Worm (Caenorhabditis elegans) whole organism, L4/young adult: ENCODE results near the gene Y7A5A.8.

Experiments
- W03F9.2 ChIP-seq: fragments of 150-350 bp; optimal IDR thresholded peaks from 2 replicates; lab custom pipeline; 2014; ENCODE audit warnings: missing biosample characterization, missing genetic modification characterization
- dao-5 ChIP-seq: sonication (generic microtip); optimal IDR thresholded peaks from 2 replicates; lab custom pipeline; 2016; ENCODE audit warnings: missing genotype, missing genetic modification characterization, moderate library complexity, missing compliant biosample characterization
- him-1 ChIP-seq: sonication (generic microtip); optimal IDR thresholded peaks from 2 replicates; lab custom pipeline; 2016; ENCODE audit warnings: missing genotype, missing genetic modification reagents, missing genetic modification characterization, missing compliant biosample characterization

Gene Y7A5A.8

ce11 chrX:15860556-15861008, 38.3 kb downstream of the Y7A5A.8 start, which contains the start of gene F53H4.6:
F53H4.6 (minus strand) TSS chrX:15860606.
- TF ChIP-seq him-1 (tag; lab: Kevin White, UChicago) (no peak), W03F9.2 (tag; lab: Kevin White, UChicago) (no peak)

- no peak for TF ChIP-seq dao-5 (tag; lab: Kevin White, UChicago)
- no peak for TF ChIP-seq him-1 (tag; lab: Kevin White, UChicago)
- TF ChIP-seq W03F9.2 (tag; lab: Kevin White, UChicago), result peak; percentile 76
These were observed 43.7 kb downstream of the Y7A5A.8 start, which contains the start of the genes csb-1 and F53H4.4 for ce11 chrX:15865868-15866555. csb-1 (minus strand) TSS chrX:15865918. F53H4.4 (plus strand) TSS chrX:15866387.

ce11 chrX:15869589-15869988, 47.3 kb downstream of the Y7A5A.8 start:
- TF ChIP-seq him-1 (tag; lab: Kevin White, UChicago) (no peak), dao-5 (tag; lab: Kevin White, UChicago) (no peak), W03F9.2 (tag; lab: Kevin White, UChicago) (no peak)
